Fruit fly (Drosophila melanogaster) ovary, adult (tissue): ENCODE results near the gene CG4270.

ENCODE experiments used
- CG17801 ChIP-seq: fragments of 200-800 bp; optimal IDR thresholded peaks from 2 replicates; lab custom pipeline; 2019; ENCODE audit warnings: missing biosample characterization, mild to moderate bottlenecking, missing genetic modification characterization, moderate library complexity; ENCODE audit not compliant: partially characterized antibody

Gene CG4270

dm6 chr2L:2240493-2240892 is 22.7 kb upstream of the CG4270 start, which contains the start of gene Tengl1:
TSS of gene Tengl1 (minus strand) at chr2L:2240593.
- no peak for TF ChIP-seq CG17801 (GFP tag; lab: Kevin White, UChicago)

dm6 chr2L:2242139-2242538 is 21.1 kb upstream of the CG4270 start, which contains the start of gene CG4267:
TSS of gene CG4267 (plus strand) at chr2L:2242378.
- peak; percentile 15 for TF ChIP-seq CG17801 (GFP tag; lab: Kevin White, UChicago)

DNA sequence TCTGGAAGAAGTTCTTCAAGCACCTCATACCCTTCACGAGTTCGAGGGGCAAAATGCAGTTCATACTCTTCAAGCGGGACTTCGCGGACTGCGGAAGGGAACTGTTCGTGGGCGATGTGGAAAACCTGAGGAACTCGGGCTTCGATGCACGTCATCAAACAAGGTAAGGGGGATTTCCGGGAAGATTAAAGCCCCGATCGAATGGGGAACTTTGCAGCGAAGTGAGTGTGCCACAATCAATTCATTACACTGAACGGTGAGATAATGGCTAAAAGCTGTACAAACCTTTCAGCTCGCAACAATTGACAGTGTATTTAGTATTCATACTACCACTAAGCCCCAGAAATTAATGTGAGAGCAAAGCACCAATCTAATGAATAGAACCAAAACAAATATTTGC is 20.5 kb upstream of the CG4270 start:
- no peak for TF ChIP-seq CG17801 (GFP tag; lab: Kevin White, UChicago)

dm6 chr2L:2249578-2249977 is 13.7 kb upstream of the CG4270 start:
- TF ChIP-seq CG17801 (GFP tag; lab: Kevin White, UChicago), result no peak

dm6 chr2L:2251175-2251574 is 12.1 kb upstream of the CG4270 start, which contains the start of gene Ser12:
TSS of gene Ser12 (minus strand) at chr2L:2251275.
- no peak for TF ChIP-seq CG17801 (GFP tag; lab: Kevin White, UChicago)

DNA sequence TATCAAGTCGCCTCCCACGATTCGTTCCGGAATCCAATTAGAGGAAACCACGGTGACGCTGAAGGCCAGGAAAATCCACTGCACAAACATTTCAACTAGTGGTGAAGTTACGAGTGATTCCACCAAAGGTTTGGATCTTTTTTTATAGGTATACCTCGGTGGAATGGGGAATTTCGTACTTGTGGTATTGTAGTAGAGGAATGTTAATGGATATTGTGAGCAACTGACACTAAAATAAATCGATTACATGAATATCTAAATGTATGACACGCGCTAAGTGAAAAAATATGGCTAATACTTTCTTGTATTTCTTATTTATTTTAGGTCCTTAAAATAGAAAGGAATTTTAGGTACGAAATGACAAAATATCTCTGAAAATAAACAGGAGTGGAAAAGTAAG is 11.0 kb upstream of the CG4270 start, which contains the start of gene CG17239:
Gene CG17239 (minus strand): TSS at position 101 of the 400 bp plus-strand sequence.
- TF ChIP-seq CG17801 (GFP tag; lab: Kevin White, UChicago), result no peak

- TF ChIP-seq CG17801 (GFP tag; lab: Kevin White, UChicago), result no peak
Observed at dm6 chr2L:2252745-2253144, 10.5 kb upstream of the CG4270 start, which contains the start of gene CG17234. TSS of gene CG17234 (plus strand) at chr2L:2253045.

DNA sequence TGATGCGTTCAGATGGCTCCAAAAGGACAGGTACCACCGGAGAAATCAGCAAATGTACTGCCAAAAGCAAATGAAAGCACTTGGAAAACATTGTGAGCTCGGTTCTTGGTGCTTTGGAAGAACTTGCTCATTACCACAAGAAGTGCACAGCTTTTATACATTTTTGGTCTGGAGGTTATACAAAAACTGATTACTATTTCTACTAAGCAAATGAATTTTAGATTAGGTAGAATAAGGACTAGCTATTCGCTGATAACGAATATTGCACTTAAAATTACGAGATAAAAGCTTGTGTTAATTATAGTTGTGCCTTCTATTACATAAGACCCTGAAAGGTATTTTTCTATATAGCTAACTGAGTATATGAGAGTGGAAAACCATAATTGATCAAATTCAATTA is 8.3 kb upstream of the CG4270 start, which contains the start of gene Send1:
Gene Send1 (minus strand): TSS at position 101 of the 400 bp plus-strand sequence.
- TF ChIP-seq CG17801 (GFP tag; lab: Kevin White, UChicago), result no peak

DNA sequence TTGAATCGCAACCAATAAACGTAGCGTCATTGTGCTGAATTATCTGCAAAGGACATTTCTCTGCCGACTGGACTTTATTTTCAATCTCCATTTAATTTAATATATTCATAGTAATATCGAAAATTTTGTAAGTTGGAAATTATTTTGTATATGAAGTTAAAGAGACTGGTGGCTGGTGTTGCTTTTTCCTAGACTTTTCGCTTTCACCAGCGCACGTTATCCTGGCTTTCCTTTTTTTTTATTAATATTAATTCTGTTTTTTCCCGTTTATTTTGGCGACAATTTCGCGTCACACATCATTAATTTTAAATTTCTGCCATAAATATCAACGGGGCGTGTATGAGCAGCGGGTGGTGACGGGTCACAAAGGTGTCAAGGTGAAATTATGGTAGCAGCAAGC is 2.0 kb downstream of the CG4270 start, which contains the start of gene CG34049:
Gene CG34049 (minus strand): TSS at position 101 of the 400 bp plus-strand sequence.
- no peak for TF ChIP-seq CG17801 (GFP tag; lab: Kevin White, UChicago)

DNA sequence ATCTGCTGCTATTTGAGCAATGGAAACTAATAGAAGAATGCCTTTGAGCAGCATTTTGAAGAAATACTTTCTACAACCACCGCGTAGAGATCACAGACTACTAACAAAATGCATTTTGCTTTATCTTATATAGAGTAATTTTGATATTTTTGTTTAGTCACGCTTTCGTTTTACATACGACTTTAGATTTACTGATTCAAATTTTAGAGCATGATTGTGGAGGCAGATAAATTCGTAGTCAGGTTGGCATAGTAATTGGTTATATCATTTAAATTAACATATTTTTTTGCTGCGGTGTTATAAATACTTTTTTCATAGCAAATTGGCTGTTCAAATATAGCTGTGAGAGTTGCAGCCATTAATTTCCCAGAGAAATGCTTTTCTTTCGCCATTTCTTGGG is 5.8 kb downstream of the CG4270 start, which contains the start of gene CG17242:
Gene CG17242 (minus strand): TSS at position 101 of the 400 bp plus-strand sequence.
- TF ChIP-seq CG17801 (GFP tag; lab: Kevin White, UChicago), result no peak

DNA sequence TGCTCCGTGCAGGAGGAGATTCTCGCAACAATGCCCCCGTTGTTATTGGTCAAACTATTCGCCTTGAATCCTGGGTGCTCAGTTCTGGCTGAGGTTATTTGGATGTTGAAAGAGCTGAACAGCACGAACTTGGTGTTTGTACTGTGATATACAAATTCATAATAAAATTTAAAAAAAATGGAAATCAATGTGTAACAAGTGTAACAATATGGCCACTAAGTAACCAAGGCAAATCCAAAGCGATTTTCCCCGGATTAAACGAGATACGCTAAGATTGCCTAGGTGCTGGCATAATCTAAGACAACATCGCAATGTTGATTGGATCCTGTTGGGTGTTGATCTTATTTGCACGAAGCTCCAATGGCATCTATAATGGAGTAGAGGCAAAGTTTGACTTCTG is 21.6 kb downstream of the CG4270 start, which contains the start of gene CG4271:
Gene CG4271 (plus strand): TSS at position 301 of the 400 bp plus-strand sequence.
- TF ChIP-seq CG17801 (GFP tag; lab: Kevin White, UChicago), result no peak

DNA sequence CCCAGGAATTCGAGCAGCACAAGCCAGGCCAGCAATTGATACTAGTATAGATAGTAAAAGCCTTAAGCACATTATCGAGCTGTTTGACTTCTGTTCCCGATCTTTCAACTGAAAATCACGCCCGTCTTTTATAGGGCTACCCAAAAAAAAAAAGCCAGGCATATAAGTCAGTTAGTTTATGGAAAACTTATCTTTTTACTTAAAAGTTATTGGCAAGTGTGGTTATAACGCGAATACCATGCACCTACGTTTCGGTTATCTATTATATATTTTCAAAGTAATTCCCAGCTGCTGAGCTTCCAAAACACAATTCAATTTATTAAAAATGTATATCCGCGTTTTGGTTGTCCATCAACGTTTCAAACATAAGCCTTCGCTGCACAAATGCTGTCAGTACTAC is 23.5 kb downstream of the CG4270 start, which contains the start of gene CG31681:
Gene CG31681 (minus strand): TSS at position 101 of the 400 bp plus-strand sequence.
- TF ChIP-seq CG17801 (GFP tag; lab: Kevin White, UChicago), result no peak

DNA sequence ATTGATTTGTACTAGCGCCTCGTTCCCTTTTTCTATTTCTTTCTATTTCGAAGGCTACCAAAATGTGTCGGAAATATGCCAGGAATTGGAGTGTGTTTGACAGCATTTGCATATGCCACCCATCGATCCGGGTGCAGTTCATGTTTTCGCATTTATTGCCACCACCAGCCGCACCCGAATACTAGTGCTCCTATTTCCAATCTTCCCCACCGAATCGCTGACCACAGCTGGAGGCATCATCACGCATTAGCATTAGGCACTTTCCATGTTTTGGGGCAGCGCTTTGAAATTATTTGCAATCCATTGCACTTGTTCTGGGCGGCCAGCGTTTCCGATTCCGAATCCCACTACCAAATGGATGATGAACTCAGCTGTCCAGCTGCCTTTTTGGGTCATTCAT is 24.6 kb downstream of the CG4270 start, which contains the start of gene CG42658:
Gene CG42658 (minus strand): TSS at position 101 of the 400 bp plus-strand sequence.
- no peak for TF ChIP-seq CG17801 (GFP tag; lab: Kevin White, UChicago)

- no peak for TF ChIP-seq CG17801 (GFP tag; lab: Kevin White, UChicago)
Observed at dm6 chr2L:2289316-2289715, 26.1 kb downstream of the CG4270 start, which contains the start of gene CG17237. TSS of gene CG17237 (minus strand) at chr2L:2289416.

DNA sequence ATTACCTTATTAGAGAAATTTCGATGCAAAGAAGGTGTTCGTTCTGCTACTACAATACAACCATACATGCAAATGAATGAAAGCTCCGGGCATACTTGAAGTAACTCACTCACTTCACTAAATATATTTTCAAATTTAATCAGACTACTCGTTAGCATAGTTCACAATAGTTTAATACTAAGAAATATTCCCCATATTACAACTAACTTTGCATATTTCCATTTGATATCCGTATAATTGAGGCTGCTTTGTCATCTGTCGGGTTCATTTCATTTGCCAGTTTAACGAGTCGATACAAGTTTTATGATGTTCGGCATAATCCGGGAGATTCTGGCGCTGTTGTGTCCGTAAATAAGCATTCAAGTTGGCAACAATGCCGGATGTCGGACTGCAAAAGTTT is 27.4 kb downstream of the CG4270 start, which contains the start of gene robl22E:
Gene robl22E (minus strand): TSS at position 101 of the 400 bp plus-strand sequence.
- TF ChIP-seq CG17801 (GFP tag; lab: Kevin White, UChicago), result no peak

DNA sequence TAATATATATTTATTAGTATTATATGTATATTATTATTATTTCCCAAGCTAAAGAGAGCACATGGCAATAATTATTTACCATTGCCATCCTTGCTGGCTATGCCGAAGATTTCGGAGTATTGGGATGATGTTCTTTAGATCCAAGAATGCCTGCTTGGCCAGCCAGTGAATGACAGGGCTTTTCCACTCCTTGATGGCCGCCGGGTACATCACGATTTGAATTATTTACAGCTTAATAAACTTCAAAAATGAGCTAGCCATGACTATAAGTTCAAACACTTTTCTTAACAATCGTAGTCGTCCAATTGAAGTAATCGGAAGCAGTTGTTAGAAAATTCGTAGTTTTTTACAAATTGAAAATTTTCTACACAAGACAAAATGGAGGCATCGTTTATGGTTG is 36.6 kb downstream of the CG4270 start, which contains the start of gene CG31949:
Gene CG31949 (plus strand): TSS at position 301 of the 400 bp plus-strand sequence.
- TF ChIP-seq CG17801 (GFP tag; lab: Kevin White, UChicago), result no peak
